Fruit fly (Drosophila melanogaster) whole organism, embryonic: Measurements from ENCODE around the gene CG13138.

Experiments used
- Abd-B ChIP-seq: fragments of 200-800 bp; sonication (Bioruptor generic); optimal IDR thresholded peaks from 2 replicates; lab custom pipeline; 2018; ENCODE audit warnings: missing biosample characterization, mild to moderate bottlenecking, missing genetic modification characterization, moderate library complexity
- Ada2b ChIP-seq: fragments of 200-800 bp; sonication (Bioruptor generic); IDR thresholded peaks from 2 replicates; pipeline ENCODE4 v1.3.6; 2022; ENCODE audit warnings: missing biosample characterization, missing genetic modification characterization
- Atf3 ChIP-seq: fragments of 200-800 bp; sonication (Bioruptor generic); optimal IDR thresholded peaks from 3 replicates; lab custom pipeline; 2016; ENCODE audit warnings: missing biosample characterization, missing genetic modification characterization
- CG10147 ChIP-seq: fragments of 200-800 bp; sonication (Bioruptor generic); optimal IDR thresholded peaks from 2 replicates; lab custom pipeline; 2019; ENCODE audit warnings: missing biosample characterization, mild to moderate bottlenecking, missing genetic modification characterization, moderate library complexity
- CG10209 ChIP-seq: fragments of 200-800 bp; sonication (Bioruptor generic); optimal IDR thresholded peaks from 3 replicates; lab custom pipeline; 2017; ENCODE audit warnings: missing biosample characterization, mild to moderate bottlenecking, missing genetic modification characterization, missing genetic modification reagents
- CG10321 ChIP-seq: fragments of 200-800 bp; sonication (Bioruptor generic); IDR thresholded peaks from 2 replicates; pipeline ENCODE4 v1.3.6; 2022; ENCODE audit warnings: missing biosample characterization, missing genetic modification characterization
- CG17328 ChIP-seq: fragments of 200-800 bp; sonication (Bioruptor generic); IDR thresholded peaks from 2 replicates; pipeline ENCODE4 v1.3.6; 2022; ENCODE audit warnings: missing biosample characterization, missing genetic modification characterization
- CG17385 ChIP-seq: fragments of 200-800 bp; sonication (Bioruptor generic); optimal IDR thresholded peaks from 3 replicates; lab custom pipeline; 2018; ENCODE audit warnings: missing biosample characterization, mild to moderate bottlenecking, missing genetic modification characterization
- CG17912 ChIP-seq: fragments of 200-800 bp; sonication (Bioruptor generic); optimal IDR thresholded peaks from 2 replicates; lab custom pipeline; 2018; ENCODE audit warnings: missing biosample characterization, mild to moderate bottlenecking, missing genetic modification characterization
- CG18599 ChIP-seq: fragments of 200-800 bp; sonication (Bioruptor generic); optimal IDR thresholded peaks from 3 replicates; lab custom pipeline; 2017; ENCODE audit warnings: missing biosample characterization, missing genetic modification characterization, mild to moderate bottlenecking, moderate library complexity, missing genetic modification reagents
- CG2202 ChIP-seq: fragments of 200-800 bp; sonication (Bioruptor generic); optimal IDR thresholded peaks from 2 replicates; lab custom pipeline; 2018; ENCODE audit warnings: missing biosample characterization, mild to moderate bottlenecking, missing genetic modification characterization
- CG2712 ChIP-seq: fragments of 200-800 bp; optimal IDR thresholded peaks from 3 replicates; lab custom pipeline; 2019; ENCODE audit warnings: missing biosample characterization, mild to moderate bottlenecking, missing genetic modification characterization, moderate library complexity
- CG30020 ChIP-seq: fragments of 200-800 bp; optimal IDR thresholded peaks from 2 replicates; lab custom pipeline; 2019; ENCODE audit warnings: missing biosample characterization, mild to moderate bottlenecking, missing genetic modification characterization, moderate library complexity
- CG31365 ChIP-seq: fragments of 200-800 bp; sonication (Bioruptor generic); optimal IDR thresholded peaks from 2 replicates; lab custom pipeline; 2018; ENCODE audit warnings: missing biosample characterization, mild to moderate bottlenecking, missing genetic modification characterization
- CG32767 ChIP-seq: fragments of 200-800 bp; sonication (Bioruptor generic); IDR thresholded peaks from 2 replicates; pipeline ENCODE4 v1.3.6; 2022; ENCODE audit warnings: missing biosample characterization, missing genetic modification characterization
- CG3281 ChIP-seq: fragments of 200-800 bp; sonication (Bioruptor generic); optimal IDR thresholded peaks from 3 replicates; lab custom pipeline; 2017; ENCODE audit warnings: missing biosample characterization, mild to moderate bottlenecking, missing genetic modification characterization
- CG4360 ChIP-seq: fragments of 200-800 bp; sonication (Bioruptor generic); IDR thresholded peaks from 2 replicates; pipeline ENCODE4 v1.3.6; 2022; ENCODE audit warnings: missing biosample characterization, missing genetic modification characterization
- CG7928 ChIP-seq: fragments of 200-800 bp; sonication (Bioruptor generic); optimal IDR thresholded peaks from 2 replicates; lab custom pipeline; 2017; ENCODE audit warnings: missing biosample characterization, mild to moderate bottlenecking, missing genetic modification characterization
- CG8924 ChIP-seq: fragments of 200-800 bp; optimal IDR thresholded peaks from 3 replicates; lab custom pipeline; 2019; ENCODE audit warnings: missing biosample characterization, mild to moderate bottlenecking, missing genetic modification characterization, moderate library complexity
- CTCF ChIP-seq: fragments of 200-800 bp; sonication (Bioruptor generic); optimal IDR thresholded peaks from 2 replicates; lab custom pipeline; 2017; ENCODE audit warnings: missing biosample characterization, mild to moderate bottlenecking, missing genetic modification characterization, moderate library complexity
- Dfd ChIP-seq, 2 experiments: fragments of >200 bp; optimal IDR thresholded peaks; 2 replicates each; lab custom pipeline; 2017; ENCODE audit warnings: missing biosample characterization in 2 of 2, missing genetic modification characterization in 2 of 2
- Dll ChIP-seq: fragments of 200-800 bp; sonication (Bioruptor generic); IDR thresholded peaks from 4 replicates; pipeline ENCODE4 v1.3.6; 2022; ENCODE audit warnings: missing biosample characterization, missing genetic modification characterization; ENCODE audit not compliant: partially characterized antibody
- Dp ChIP-seq: fragments of 200-800 bp; sonication (Bioruptor generic); optimal IDR thresholded peaks from 2 replicates; lab custom pipeline; 2018; ENCODE audit warnings: missing biosample characterization, mild to moderate bottlenecking, missing genetic modification characterization, moderate library complexity
- Elba2 ChIP-seq: fragments of 200-800 bp; sonication (Bioruptor generic); optimal IDR thresholded peaks from 3 replicates; lab custom pipeline; 2016; ENCODE audit warnings: missing biosample characterization, missing genetic modification characterization
- H15 ChIP-seq: fragments of 200-800 bp; sonication (Bioruptor generic); IDR thresholded peaks from 3 replicates; pipeline ENCODE4 v1.3.6; 2022; ENCODE audit warnings: missing biosample characterization, missing genetic modification characterization
- Optix ChIP-seq: fragments of 200-800 bp; sonication (Bioruptor generic); IDR thresholded peaks from 3 replicates; pipeline ENCODE4 v1.3.6; 2022; ENCODE audit warnings: missing biosample characterization, missing genetic modification characterization
- Sry-δ ChIP-seq: fragments of 200-800 bp; sonication (Bioruptor generic); optimal IDR thresholded peaks from 2 replicates; lab custom pipeline; 2016; ENCODE audit warnings: missing biosample characterization, missing genetic modification characterization
- bigmax ChIP-seq: fragments of 200-800 bp; sonication (Bioruptor generic); optimal IDR thresholded peaks from 2 replicates; lab custom pipeline; 2018; ENCODE audit warnings: missing biosample characterization, mild to moderate bottlenecking, missing genetic modification characterization
- btn ChIP-seq: fragments of 200-800 bp; sonication (Bioruptor generic); optimal IDR thresholded peaks from 2 replicates; lab custom pipeline; 2016; ENCODE audit warnings: missing biosample characterization, missing genetic modification characterization
- crc ChIP-seq: fragments of 200-800 bp; sonication (Bioruptor generic); optimal IDR thresholded peaks from 2 replicates; lab custom pipeline; 2016; ENCODE audit warnings: missing biosample characterization, missing genetic modification characterization
- da ChIP-seq: fragments of 200-800 bp; sonication (Bioruptor generic); optimal IDR thresholded peaks from 2 replicates; lab custom pipeline; 2016; ENCODE audit warnings: missing biosample characterization, missing genetic modification characterization
- dmrt11E ChIP-seq: fragments of 200-800 bp; sonication (Bioruptor generic); optimal IDR thresholded peaks from 3 replicates; lab custom pipeline; 2018; ENCODE audit warnings: missing biosample characterization, mild to moderate bottlenecking, missing genetic modification characterization, moderate library complexity
- gcm ChIP-seq: fragments of 200-800 bp; sonication (Bioruptor generic); optimal IDR thresholded peaks from 2 replicates; lab custom pipeline; 2019; ENCODE audit warnings: missing biosample characterization, mild to moderate bottlenecking, missing genetic modification characterization, moderate library complexity
- h ChIP-seq: fragments of >200 bp; optimal IDR thresholded peaks from 2 replicates; lab custom pipeline; 2017
- insv ChIP-seq, 2 experiments: fragments of 200-800 bp; sonication (Bioruptor generic); optimal IDR thresholded peaks; 3 replicates each; lab custom pipeline; 2016 to 2018; ENCODE audit warnings: missing biosample characterization in 2 of 2, missing genetic modification characterization in 2 of 2
- lilli ChIP-seq: fragments of 200-800 bp; sonication (Bioruptor generic); optimal IDR thresholded peaks from 3 replicates; lab custom pipeline; 2016; ENCODE audit warnings: missing biosample characterization, missing genetic modification characterization
- mam ChIP-seq: fragments of 200-800 bp; sonication (Bioruptor generic); optimal IDR thresholded peaks from 3 replicates; lab custom pipeline; 2016; ENCODE audit warnings: missing biosample characterization, missing genetic modification characterization
- nerfin-1 ChIP-seq: fragments of 200-800 bp; sonication (Bioruptor generic); optimal IDR thresholded peaks from 3 replicates; lab custom pipeline; 2019; ENCODE audit warnings: missing biosample characterization, mild to moderate bottlenecking, missing genetic modification characterization, moderate library complexity
- peb ChIP-seq: fragments of 200-800 bp; sonication (Bioruptor generic); IDR thresholded peaks from 2 replicates; pipeline ENCODE4 v1.3.6; 2022; ENCODE audit warnings: missing biosample characterization, missing genetic modification characterization
- pfk ChIP-seq: fragments of 200-800 bp; sonication (Bioruptor generic); optimal IDR thresholded peaks from 2 replicates; lab custom pipeline; 2018; ENCODE audit warnings: missing biosample characterization, mild to moderate bottlenecking, missing genetic modification characterization, moderate library complexity
- sens ChIP-seq: fragments of 200-800 bp; sonication (Bioruptor generic); peaks from one replicate; lab custom pipeline; 2016; ENCODE audit warnings: missing biosample characterization, missing genetic modification characterization
- sob ChIP-seq: fragments of 200-800 bp; sonication (Bioruptor generic); IDR thresholded peaks from 2 replicates; pipeline ENCODE4 v1.3.6; 2022; ENCODE audit warnings: missing biosample characterization, missing genetic modification characterization
- sqz ChIP-seq: fragments of 200-800 bp; sonication (Bioruptor generic); optimal IDR thresholded peaks from 3 replicates; lab custom pipeline; 2018; ENCODE audit warnings: missing biosample characterization, mild to moderate bottlenecking, missing genetic modification characterization
- stc ChIP-seq: fragments of 200-800 bp; sonication (Bioruptor generic); IDR thresholded peaks from 2 replicates; pipeline ENCODE4 v1.3.6; 2022; ENCODE audit warnings: missing biosample characterization, missing genetic modification characterization
- trem ChIP-seq: fragments of 200-800 bp; optimal IDR thresholded peaks from 3 replicates; lab custom pipeline; 2019; ENCODE audit warnings: missing biosample characterization, mild to moderate bottlenecking, missing genetic modification characterization, moderate library complexity
- unpg ChIP-seq: fragments of 200-800 bp; sonication (Bioruptor generic); optimal IDR thresholded peaks from 3 replicates; lab custom pipeline; 2018; ENCODE audit warnings: missing biosample characterization, mild to moderate bottlenecking, missing genetic modification characterization, moderate library complexity
- vfl ChIP-seq: fragments of 200-800 bp; sonication (Bioruptor generic); optimal IDR thresholded peaks from 2 replicates; lab custom pipeline; 2016; ENCODE audit warnings: missing biosample characterization, missing genetic modification characterization
- wdn ChIP-seq: fragments of 200-800 bp; sonication (Bioruptor generic); IDR thresholded peaks from 2 replicates; pipeline ENCODE4 v1.3.6; 2022; ENCODE audit warnings: missing biosample characterization, missing genetic modification characterization
- zen2 ChIP-seq: fragments of 200-800 bp; sonication (Bioruptor generic); IDR thresholded peaks from 3 replicates; pipeline ENCODE4 v1.3.6; 2022; ENCODE audit warnings: missing biosample characterization, missing genetic modification characterization; ENCODE audit not compliant: partially characterized antibody

Gene CG13138

DNA sequence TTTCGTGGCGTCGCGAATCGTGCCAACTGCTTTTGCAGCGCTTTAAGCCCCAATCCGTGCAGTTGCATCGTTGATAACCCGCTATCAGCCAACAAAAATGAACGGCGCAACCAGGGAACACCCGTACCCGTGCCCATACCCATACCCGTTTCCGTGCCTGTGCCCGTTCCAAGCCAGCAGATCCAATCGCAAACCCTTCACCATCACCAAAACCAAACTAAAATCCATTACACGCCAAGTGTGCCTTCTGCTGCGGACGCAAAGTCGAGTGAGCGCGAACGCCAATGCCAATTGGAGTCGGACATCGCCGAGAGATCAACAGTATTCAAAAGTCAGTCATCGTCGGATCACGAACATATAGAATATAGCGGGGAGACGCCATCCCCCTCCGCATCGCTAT is 32.4 kb upstream of the CG13138 start (continued):
- TF ChIP-seq insv (GFP tag; optimal IDR thresholded peaks at IDR 0.05; lab: Kevin White, UChicago) (no peak), CG4360 (0 out of 2 replicates have a peak, but pooled peaks have one; percentile 6), gcm (GFP tag; lab: Kevin White, UChicago) (no peak), CG17912 (GFP tag; lab: Kevin White, UChicago) (no peak), Ada2b (no peak), nerfin-1 (tag; lab: Kevin White, UChicago) (no peak), CG3281 (GFP tag; lab: Kevin White, UChicago) (no peak), wdn (GFP tag; lab: Robert Waterston, UW) (no peak), CG2202 (tag; lab: Kevin White, UChicago) (no peak), CTCF (GFP tag; lab: Kevin White, UChicago) (no peak)

DNA sequence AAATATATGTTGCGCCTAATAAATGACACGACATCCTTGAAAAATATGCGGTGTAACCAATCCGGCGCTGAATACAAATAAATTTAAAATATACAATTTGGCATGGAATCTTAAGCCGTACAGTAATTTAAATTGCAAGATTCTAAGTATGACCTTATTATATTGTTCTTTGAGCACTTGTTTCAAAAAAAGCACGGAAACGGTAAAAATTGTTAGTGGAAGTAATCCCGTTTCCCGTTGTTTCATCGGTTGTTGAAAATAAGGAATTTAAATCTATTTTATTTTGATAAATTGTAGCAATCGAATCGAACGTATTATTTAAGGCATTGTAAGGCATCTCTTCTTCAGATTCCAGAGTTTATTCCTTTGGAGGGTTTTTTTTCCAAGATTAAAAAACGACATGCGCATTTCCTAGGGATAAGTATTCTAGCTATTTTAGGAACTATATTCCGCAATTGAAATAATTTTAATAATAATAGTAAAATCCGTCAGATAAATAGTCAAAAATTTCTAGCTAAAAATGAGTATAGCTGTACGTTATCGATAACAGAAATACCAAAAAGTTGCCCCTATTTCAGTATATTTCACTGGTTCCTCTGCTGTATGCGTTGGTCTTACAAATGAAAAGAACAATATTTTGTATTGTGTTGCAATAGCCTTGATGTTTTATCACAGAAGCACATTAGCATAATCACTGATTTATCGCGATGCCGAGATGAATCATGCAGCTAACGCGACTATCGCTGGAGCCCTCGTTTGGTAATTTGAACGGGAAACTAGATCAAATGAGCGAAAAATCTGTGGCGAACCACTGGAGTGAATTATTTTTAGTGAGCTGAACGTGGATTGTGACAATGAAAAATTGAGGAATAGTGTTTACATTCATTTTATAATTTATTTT is 31.5 kb upstream of the CG13138 start, which contains the start of gene GATAd:
Gene GATAd, plus strand, starts transcription at position 644 of the 901 bp plus-strand sequence.
- no peak for TF ChIP-seq sob (GFP tag; lab: Robert Waterston, UW)
- TF ChIP-seq CG17385 (GFP tag; lab: Kevin White, UChicago): no peak
- peak; percentile 95 for TF ChIP-seq CG30020 (tag; lab: Kevin White, UChicago)
- peak; percentile 46 for TF ChIP-seq CG8924 (tag; lab: Kevin White, UChicago)
- peak; percentile 14 for TF ChIP-seq mam (GFP tag; lab: Kevin White, UChicago)
- TF ChIP-seq btn (GFP tag; lab: Kevin White, UChicago): no peak
- TF ChIP-seq Elba2 (GFP tag; lab: Kevin White, UChicago): no peak
- TF ChIP-seq vfl: no peak
- TF ChIP-seq CG32767 (GFP tag; lab: Robert Waterston, UW): no peak
- TF ChIP-seq Dp (GFP tag; lab: Kevin White, UChicago): peak; percentile 33
- peak; percentile 67 for TF ChIP-seq sens
- TF ChIP-seq Atf3: no peak
- no peak for TF ChIP-seq Dfd (GFP tag; optimal IDR thresholded peaks at IDR 0.05; lab: Kevin White, UChicago)
- no peak for TF ChIP-seq CG31365
- TF ChIP-seq Dll (GFP tag; lab: Robert Waterston, UW): no peak
- peak; percentile 16 for TF ChIP-seq lilli (GFP tag; lab: Kevin White, UChicago)
- no peak for TF ChIP-seq CG10209 (GFP tag; lab: Kevin White, UChicago)
- TF ChIP-seq CG10321 (GFP tag; lab: Robert Waterston, UW): no peak
- no peak; the same call in 2 of the 3 replicates for TF ChIP-seq zen2 (GFP tag; lab: Robert Waterston, UW)
- peak; percentile 83 for TF ChIP-seq pfk (GFP tag; lab: Kevin White, UChicago)
- no peak for TF ChIP-seq unpg (GFP tag; lab: Kevin White, UChicago)
- TF ChIP-seq dmrt11E (tag; lab: Kevin White, UChicago): no peak
- TF ChIP-seq bigmax: no peak
- no peak for TF ChIP-seq peb (GFP tag; lab: Robert Waterston, UW)
- no peak for TF ChIP-seq CG17328 (GFP tag; lab: Robert Waterston, UW)
- TF ChIP-seq H15 (GFP tag; lab: Robert Waterston, UW): no peak
- no peak for TF ChIP-seq da
- TF ChIP-seq CG2712: peak; percentile 46
- no peak for TF ChIP-seq crc
- TF ChIP-seq h (lab: Kevin White, UChicago): no peak
- TF ChIP-seq stc: no peak
- TF ChIP-seq CG7928 (GFP tag; lab: Kevin White, UChicago): peak; percentile 88
- no peak for TF ChIP-seq Abd-B (GFP tag; lab: Kevin White, UChicago)
- peak; percentile 52 for TF ChIP-seq trem
- no peak for TF ChIP-seq sqz (GFP tag; lab: Kevin White, UChicago)
- peak; percentile 6 for TF ChIP-seq CG10147 (GFP tag; lab: Kevin White, UChicago)
- peak; percentile 31 for TF ChIP-seq Sry-δ
- no peak for TF ChIP-seq Optix (GFP tag; lab: Robert Waterston, UW)
- no peak for TF ChIP-seq CG18599 (GFP tag; lab: Kevin White, UChicago)
